Fruit fly (Drosophila melanogaster) whole organism, embryonic: ENCODE measurements around the gene ihog.

Source experiments
- Bteb2 ChIP-seq: fragments of 200-800 bp; sonication (Bioruptor generic); optimal IDR thresholded peaks from 2 replicates; lab custom pipeline; 2016; ENCODE audit warnings: missing biosample characterization, missing genetic modification characterization
- CG1024 ChIP-seq: fragments of 200-800 bp; sonication (Bioruptor generic); IDR thresholded peaks from 2 replicates; pipeline ENCODE4 v1.3.6; 2022; ENCODE audit warnings: missing biosample characterization, missing genetic modification characterization
- CG11560 ChIP-seq: fragments of 200-800 bp; sonication (Bioruptor generic); IDR thresholded peaks from 3 replicates; pipeline ENCODE4 v1.3.6; 2022; ENCODE audit warnings: missing biosample characterization, missing genetic modification characterization
- CG11723 ChIP-seq: fragments of 200-800 bp; sonication (Bioruptor generic); optimal IDR thresholded peaks from 2 replicates; lab custom pipeline; 2017; ENCODE audit warnings: missing biosample characterization, mild to moderate bottlenecking, missing genetic modification characterization
- CG15011 ChIP-seq: fragments of 200-800 bp; sonication (Bioruptor generic); optimal IDR thresholded peaks from 3 replicates; lab custom pipeline; 2018; ENCODE audit warnings: missing biosample characterization, mild to moderate bottlenecking, missing genetic modification characterization
- CG15269 ChIP-seq: fragments of 200-800 bp; sonication (Bioruptor generic); optimal IDR thresholded peaks from 2 replicates; lab custom pipeline; 2018; ENCODE audit warnings: missing biosample characterization, mild to moderate bottlenecking, missing genetic modification characterization, moderate library complexity
- CG16779 ChIP-seq: fragments of 200-800 bp; sonication (Bioruptor generic); IDR thresholded peaks from 2 replicates; pipeline ENCODE4 v1.3.6; 2022; ENCODE audit warnings: missing biosample characterization, missing genetic modification characterization
- CG17802 ChIP-seq: fragments of 200-800 bp; sonication (Bioruptor generic); optimal IDR thresholded peaks from 2 replicates; lab custom pipeline; 2018; ENCODE audit warnings: missing biosample characterization, mild to moderate bottlenecking, missing genetic modification characterization, moderate library complexity
- CG2116 ChIP-seq: fragments of 200-800 bp; sonication (Bioruptor generic); optimal IDR thresholded peaks from 3 replicates; lab custom pipeline; 2018; ENCODE audit warnings: missing biosample characterization, mild to moderate bottlenecking, missing genetic modification characterization
- CG32772 ChIP-seq: fragments of 200-800 bp; sonication (Bioruptor generic); IDR thresholded peaks from 2 replicates; pipeline ENCODE4 v1.3.6; 2022; ENCODE audit warnings: missing biosample characterization, missing genetic modification characterization
- CG34422 ChIP-seq: fragments of 200-800 bp; sonication (Bioruptor generic); IDR thresholded peaks from 3 replicates; pipeline ENCODE4 v1.3.6; 2022; ENCODE audit warnings: missing biosample characterization, missing genetic modification characterization
- CG3847 ChIP-seq: fragments of 200-800 bp; sonication (Bioruptor generic); IDR thresholded peaks from 2 replicates; pipeline ENCODE4 v1.3.6; 2022; ENCODE audit warnings: missing biosample characterization, missing genetic modification characterization
- CG42726 ChIP-seq: fragments of 200-800 bp; sonication (Bioruptor generic); IDR thresholded peaks from 2 replicates; pipeline ENCODE4 v1.3.6; 2022; ENCODE audit warnings: missing biosample characterization, missing genetic modification characterization; ENCODE audit not compliant: partially characterized antibody
- CG6654 ChIP-seq: fragments of 200-800 bp; sonication (Bioruptor generic); optimal IDR thresholded peaks from 2 replicates; lab custom pipeline; 2017; ENCODE audit warnings: missing biosample characterization, mild to moderate bottlenecking, missing genetic modification characterization
- CG6689 ChIP-seq: fragments of 200-800 bp; sonication (Bioruptor generic); IDR thresholded peaks from 2 replicates; pipeline ENCODE4 v1.3.6; 2022; ENCODE audit warnings: missing biosample characterization, missing genetic modification characterization
- CG7839 ChIP-seq: fragments of 200-800 bp; sonication (Bioruptor generic); optimal IDR thresholded peaks from 3 replicates; lab custom pipeline; 2018; ENCODE audit warnings: missing biosample characterization, mild to moderate bottlenecking, missing genetic modification characterization, moderate library complexity
- CG8281 ChIP-seq: fragments of 200-800 bp; sonication (Bioruptor generic); optimal IDR thresholded peaks from 2 replicates; lab custom pipeline; 2018; ENCODE audit warnings: missing biosample characterization, mild to moderate bottlenecking, missing genetic modification characterization, moderate library complexity
- CG8388 ChIP-seq: fragments of 200-800 bp; sonication (Bioruptor generic); optimal IDR thresholded peaks from 2 replicates; lab custom pipeline; 2019; ENCODE audit warnings: missing biosample characterization, mild to moderate bottlenecking, missing genetic modification characterization, moderate library complexity
- CG9609 ChIP-seq: fragments of 200-800 bp; sonication (Bioruptor generic); optimal IDR thresholded peaks from 3 replicates; lab custom pipeline; 2016; ENCODE audit warnings: missing biosample characterization, missing genetic modification characterization
- CHES-1-like ChIP-seq: fragments of 200-800 bp; sonication (Bioruptor generic); optimal IDR thresholded peaks from 2 replicates; lab custom pipeline; 2016; ENCODE audit warnings: missing biosample characterization, missing genetic modification characterization
- ERR ChIP-seq: fragments of 200-800 bp; sonication (Bioruptor generic); optimal IDR thresholded peaks from 2 replicates; lab custom pipeline; 2016; ENCODE audit warnings: missing biosample characterization, missing genetic modification characterization
- Fer2 ChIP-seq: fragments of 200-800 bp; sonication (Bioruptor generic); optimal IDR thresholded peaks from 2 replicates; lab custom pipeline; 2018; ENCODE audit warnings: missing biosample characterization, mild to moderate bottlenecking, missing genetic modification characterization, moderate library complexity
- Fer3 ChIP-seq: fragments of 200-800 bp; sonication (Bioruptor generic); optimal IDR thresholded peaks from 2 replicates; lab custom pipeline; 2018; ENCODE audit warnings: missing biosample characterization, mild to moderate bottlenecking, missing genetic modification characterization, moderate library complexity
- HmgD ChIP-seq: fragments of 200-800 bp; sonication (Bioruptor generic); optimal IDR thresholded peaks from 3 replicates; lab custom pipeline; 2016; ENCODE audit warnings: missing biosample characterization, missing genetic modification characterization
- MTF-1 ChIP-seq: fragments of 200-800 bp; sonication (Bioruptor generic); optimal IDR thresholded peaks from 2 replicates; lab custom pipeline; 2018; ENCODE audit warnings: missing biosample characterization, mild to moderate bottlenecking, missing genetic modification characterization, borderline replicate concordance
- NC2α ChIP-seq: fragments of 200-800 bp; sonication (Bioruptor generic); optimal IDR thresholded peaks from 2 replicates; lab custom pipeline; 2016; ENCODE audit warnings: missing biosample characterization, missing genetic modification characterization
- Neu2 ChIP-seq: fragments of 200-800 bp; sonication (Bioruptor generic); optimal IDR thresholded peaks from 3 replicates; lab custom pipeline; 2016; ENCODE audit warnings: missing biosample characterization, missing genetic modification characterization, borderline replicate concordance
- Optix ChIP-seq: fragments of 200-800 bp; sonication (Bioruptor generic); IDR thresholded peaks from 3 replicates; pipeline ENCODE4 v1.3.6; 2022; ENCODE audit warnings: missing biosample characterization, missing genetic modification characterization
- Sin3A ChIP-seq: fragments of >200 bp; optimal IDR thresholded peaks from 2 replicates; lab custom pipeline; 2018
- Taf1 ChIP-seq: fragments of 200-800 bp; sonication (Bioruptor generic); IDR thresholded peaks from 2 replicates; pipeline ENCODE4 v1.3.6; 2022; ENCODE audit warnings: missing biosample characterization, missing genetic modification characterization
- Xbp1 ChIP-seq: fragments of 200-800 bp; sonication (Bioruptor generic); optimal IDR thresholded peaks from 3 replicates; lab custom pipeline; 2016; ENCODE audit warnings: missing biosample characterization, mild to moderate bottlenecking, missing genetic modification characterization
- amos ChIP-seq: fragments of 200-800 bp; sonication (Bioruptor generic); IDR thresholded peaks from 2 replicates; pipeline ENCODE4 v1.3.6; 2022; ENCODE audit warnings: missing biosample characterization, missing genetic modification characterization; ENCODE audit not compliant: partially characterized antibody
- br ChIP-seq: fragments of >200 bp; optimal IDR thresholded peaks from 2 replicates; lab custom pipeline; 2017
- ci ChIP-seq: fragments of 200-800 bp; sonication (Bioruptor generic); IDR thresholded peaks from 3 replicates; pipeline ENCODE4 v1.3.6; 2022; ENCODE audit warnings: missing biosample characterization, missing genetic modification characterization
- danr ChIP-seq: fragments of 200-800 bp; sonication (Bioruptor generic); IDR thresholded peaks from 2 replicates; pipeline ENCODE4 v1.3.6; 2022; ENCODE audit warnings: missing biosample characterization, missing genetic modification characterization
- dysf ChIP-seq: fragments of 200-800 bp; sonication (Bioruptor generic); IDR thresholded peaks from 3 replicates; pipeline ENCODE4 v1.3.6; 2022; ENCODE audit warnings: missing biosample characterization, missing genetic modification characterization
- fd102C ChIP-seq: fragments of 200-800 bp; sonication (Bioruptor generic); optimal IDR thresholded peaks from 2 replicates; lab custom pipeline; 2018; ENCODE audit warnings: missing biosample characterization, mild to moderate bottlenecking, missing genetic modification characterization, moderate library complexity
- gcm ChIP-seq: fragments of 200-800 bp; sonication (Bioruptor generic); optimal IDR thresholded peaks from 2 replicates; lab custom pipeline; 2019; ENCODE audit warnings: missing biosample characterization, mild to moderate bottlenecking, missing genetic modification characterization, moderate library complexity
- gsb ChIP-seq: fragments of 200-800 bp; sonication (Bioruptor generic); IDR thresholded peaks from 2 replicates; pipeline ENCODE4 v1.3.6; 2022; ENCODE audit warnings: missing biosample characterization, missing genetic modification characterization
- gt ChIP-seq: fragments of 200-800 bp; sonication (Bioruptor generic); IDR thresholded peaks from 2 replicates; pipeline ENCODE4 v1.3.6; 2022; ENCODE audit warnings: missing biosample characterization, missing genetic modification characterization
- hbn ChIP-seq: fragments of 200-800 bp; sonication (Bioruptor generic); IDR thresholded peaks from 2 replicates; pipeline ENCODE4 v1.3.6; 2022; ENCODE audit warnings: missing biosample characterization, missing genetic modification characterization; ENCODE audit not compliant: partially characterized antibody
- kah ChIP-seq: fragments of 200-800 bp; sonication (Bioruptor generic); optimal IDR thresholded peaks from 2 replicates; lab custom pipeline; 2018; ENCODE audit warnings: missing biosample characterization, mild to moderate bottlenecking, missing genetic modification characterization
- kay ChIP-seq: fragments of 200-800 bp; sonication (Bioruptor generic); optimal IDR thresholded peaks from 2 replicates; lab custom pipeline; 2016; ENCODE audit warnings: missing biosample characterization, missing genetic modification characterization
- mam ChIP-seq: fragments of 200-800 bp; sonication (Bioruptor generic); optimal IDR thresholded peaks from 3 replicates; lab custom pipeline; 2016; ENCODE audit warnings: missing biosample characterization, missing genetic modification characterization
- oc ChIP-seq: fragments of 200-800 bp; sonication (Bioruptor generic); optimal IDR thresholded peaks from 2 replicates; lab custom pipeline; 2018; ENCODE audit warnings: missing biosample characterization, mild to moderate bottlenecking, missing genetic modification characterization, moderate library complexity
- pan ChIP-seq, 4 experiments: fragments of >200 bp in 3 of 4; fragments of 200-800 bp in 1 of 4; sonication (Bioruptor generic) in 1 of 4; optimal IDR thresholded peaks in 3 of 4; IDR thresholded peaks in 1 of 4; 2 replicates each; pipeline versions ENCODE4 v1.3.6 to Lab custom; 2017 to 2022; ENCODE audit warnings: missing biosample characterization in 2 of 4, missing genetic modification characterization in 2 of 4, mixed read lengths in 1 of 4
- phol ChIP-seq: fragments of 200-800 bp; sonication (Bioruptor generic); optimal IDR thresholded peaks from 3 replicates; lab custom pipeline; 2018; ENCODE audit warnings: missing biosample characterization, mild to moderate bottlenecking, missing genetic modification characterization, moderate library complexity
- stwl ChIP-seq: fragments of 200-800 bp; sonication (Bioruptor generic); optimal IDR thresholded peaks from 3 replicates; lab custom pipeline; 2018; ENCODE audit warnings: missing biosample characterization, mild to moderate bottlenecking, missing genetic modification characterization, moderate library complexity
- tup ChIP-seq: fragments of 200-800 bp; sonication (Bioruptor generic); optimal IDR thresholded peaks from 2 replicates; lab custom pipeline; 2016; ENCODE audit warnings: missing biosample characterization, mild to moderate bottlenecking, missing genetic modification characterization, moderate library complexity
- vfl ChIP-seq: fragments of 200-800 bp; sonication (Bioruptor generic); optimal IDR thresholded peaks from 2 replicates; lab custom pipeline; 2016; ENCODE audit warnings: missing biosample characterization, missing genetic modification characterization

Gene ihog

dm6 chr2L:6918517-6919202, 29.9 kb downstream of the ihog start, which contains the start of gene nop5 (continued):
- TF ChIP-seq CG42726 (GFP tag; lab: Robert Waterston, UW), result no peak
- TF ChIP-seq gsb, result no peak
- no peak for TF ChIP-seq fd102C (GFP tag; lab: Kevin White, UChicago)
- peak; percentile 19 for TF ChIP-seq Sin3A
- TF ChIP-seq Optix (GFP tag; lab: Robert Waterston, UW), result no peak
- no peak for TF ChIP-seq gt (GFP tag; lab: Robert Waterston, UW)
- TF ChIP-seq CG8281, result no peak
- TF ChIP-seq CG17802, result no peak
- no peak for TF ChIP-seq CG11560 (tag; lab: Robert Waterston, UW)
- no peak for TF ChIP-seq CG1024
- peak; percentile 55; the same call in 1 of the 3 replicates for TF ChIP-seq CG34422 (GFP tag; lab: Robert Waterston, UW)
- no peak for TF ChIP-seq hbn
- peak in 1 of 2 experiments; percentile 81 for TF ChIP-seq pan (optimal IDR thresholded peaks at IDR 0.05; lab: Kevin White, UChicago)
- peak; percentile 21 to 73 for TF ChIP-seq pan (GFP tag; optimal IDR thresholded peaks at IDR 0.05 in 1 of 2, IDR thresholded peaks at IDR 0.05 in 1 of 2)
- TF ChIP-seq HmgD (GFP tag; lab: Kevin White, UChicago), result no peak
- no peak for TF ChIP-seq gcm (GFP tag; lab: Kevin White, UChicago)
- peak; percentile 33 for TF ChIP-seq CG6654
- no peak for TF ChIP-seq stwl (tag; lab: Kevin White, UChicago)
- TF ChIP-seq CG11723 (GFP tag; lab: Kevin White, UChicago), result no peak
- no peak for TF ChIP-seq tup (GFP tag; lab: Kevin White, UChicago)
- TF ChIP-seq Taf1, result no peak
- peak; percentile 47 for TF ChIP-seq CG6689 (GFP tag; lab: Robert Waterston, UW)
- TF ChIP-seq amos (GFP tag; lab: Robert Waterston, UW), result no peak
- peak; percentile 56 for TF ChIP-seq Fer3 (tag; lab: Kevin White, UChicago)
- no peak for TF ChIP-seq oc
- no peak for TF ChIP-seq ERR (GFP tag; lab: Kevin White, UChicago)
- TF ChIP-seq Xbp1 (GFP tag; lab: Kevin White, UChicago), result peak; percentile 60
- TF ChIP-seq mam (GFP tag; lab: Kevin White, UChicago), result no peak
- TF ChIP-seq CG7839 (tag; lab: Kevin White, UChicago), result no peak
- peak; percentile 69 for TF ChIP-seq phol (tag; lab: Kevin White, UChicago)
- no peak for TF ChIP-seq Neu2
- TF ChIP-seq NC2α (GFP tag; lab: Kevin White, UChicago), result no peak
- peak; percentile 64; the same call in 2 of the 3 replicates for TF ChIP-seq dysf
- TF ChIP-seq CG8388, result peak; percentile 69
- no peak for TF ChIP-seq CG16779 (GFP tag; lab: Robert Waterston, UW)
- TF ChIP-seq Fer2, result peak; percentile 40
- TF ChIP-seq Bteb2 (GFP tag; lab: Kevin White, UChicago), result no peak
- no peak for TF ChIP-seq CG3847 (GFP tag; lab: Robert Waterston, UW)
- TF ChIP-seq kay (GFP tag; lab: Kevin White, UChicago), result peak; percentile 36
- no peak for TF ChIP-seq CG32772 (GFP tag; lab: Robert Waterston, UW)
- TF ChIP-seq CG15269, result no peak
- TF ChIP-seq br (lab: Kevin White, UChicago), result no peak
- peak; percentile 33 for TF ChIP-seq kah (GFP tag; lab: Kevin White, UChicago)
- no peak for TF ChIP-seq CHES-1-like (GFP tag; lab: Kevin White, UChicago)
- TF ChIP-seq danr (GFP tag; lab: Robert Waterston, UW), result no peak
- TF ChIP-seq CG15011 (GFP tag; lab: Kevin White, UChicago), result no peak
- peak; percentile 53; the same call in 2 of the 3 replicates for TF ChIP-seq ci (GFP tag; lab: Robert Waterston, UW)
- TF ChIP-seq MTF-1 (GFP tag; lab: Kevin White, UChicago), result no peak
- peak; percentile 33 for TF ChIP-seq CG2116 (GFP tag; lab: Kevin White, UChicago)
- no peak for TF ChIP-seq vfl (GFP tag; lab: Kevin White, UChicago)
- TF ChIP-seq CG9609 (GFP tag; lab: Kevin White, UChicago), result no peak
